Worm (Caenorhabditis elegans) whole organism, L4 larva: ENCODE results near the gene F10E7.1.

ENCODE experiments used
- mdt-29 ChIP-seq: fragments of 200-800 bp; sonication (Bioruptor generic); IDR thresholded peaks from 2 replicates; pipeline ENCODE4 v1.3.6; 2022; ENCODE audit warnings: missing genetic modification reagents, missing genetic modification characterization, missing compliant biosample characterization
- nhr-41 ChIP-seq: fragments of 200-800 bp; sonication (Bioruptor generic); IDR thresholded peaks from 2 replicates; pipeline ENCODE4 v1.3.6; 2022; ENCODE audit warnings: missing genetic modification reagents, missing genetic modification characterization, missing compliant biosample characterization
- unc-39 ChIP-seq: sonication (generic microtip); optimal IDR thresholded peaks from 2 replicates; lab custom pipeline; 2017; ENCODE audit warnings: missing biosample characterization, missing genetic modification characterization

- TF ChIP-seq unc-39 (tag; lab: Kevin White, UChicago) (no peak), nhr-41 (GFP tag; lab: Robert Waterston, UW) (no peak), mdt-29 (GFP tag; lab: Robert Waterston, UW) (no peak)
Measured at ce11 chrII:7166768-7167167, 40.2 kb downstream of the F10E7.1 start.
